Fruit fly (Drosophila melanogaster): ENCODE data around the gene CG43739.

The CG43739 gene

dm6 chr2L:20896681-20897341 lies 21.9 kb downstream of the CG43739 start (continued):
- TF ChIP-seq MBD-R2 (GFP tag; IDR thresholded peaks at IDR 0.05) (no peak), CG8281 (tag; optimal IDR thresholded peaks at IDR 0.05) (peak; percentile 3), dimm (GFP tag; IDR thresholded peaks at IDR 0.05) (no peak), Bteb2 (GFP tag; optimal IDR thresholded peaks at IDR 0.05) (no peak), CG1529 (GFP tag; optimal IDR thresholded peaks at IDR 0.05) (peak; percentile 52), Xrp1 (GFP tag; IDR thresholded peaks at IDR 0.05) (peak; percentile 56; the same call in 1 of the 2 replicates), Sox100B (GFP tag; optimal IDR thresholded peaks at IDR 0.05) (peak; percentile 55), CG11560 (tag; IDR thresholded peaks at IDR 0.05) (no peak), HLHmδ (GFP tag; optimal IDR thresholded peaks at IDR 0.05) (peak; percentile 73), Eip74EF (GFP tag; optimal IDR thresholded peaks at IDR 0.05) (peak in 1 of 2 experiments; percentile 42), CG12744 (GFP tag; optimal IDR thresholded peaks at IDR 0.05) (peak; percentile 12), da (GFP tag; optimal IDR thresholded peaks at IDR 0.05) (no peak), CG2120 (GFP tag; optimal IDR thresholded peaks at IDR 0.05) (no peak), otp (GFP tag; IDR thresholded peaks at IDR 0.05) (no peak; the same call in 2 of the 3 replicates), psq (GFP tag; optimal IDR thresholded peaks at IDR 0.05) (no peak), CG4854 (GFP tag; optimal IDR thresholded peaks at IDR 0.05) (peak; percentile 30), Lpt (GFP tag; optimal IDR thresholded peaks at IDR 0.05) (no peak), zen (tag; optimal IDR thresholded peaks at IDR 0.05) (no peak), scrt (GFP tag; optimal IDR thresholded peaks at IDR 0.05) (peak; percentile 44), CG5245 (GFP tag; optimal IDR thresholded peaks at IDR 0.05) (no peak), danr (GFP tag; IDR thresholded peaks at IDR 0.05) (no peak), CG13894 (tag; optimal IDR thresholded peaks at IDR 0.05) (no peak), HmgD (GFP tag; optimal IDR thresholded peaks at IDR 0.05) (no peak), fd3F (GFP tag; optimal IDR thresholded peaks at IDR 0.05) (no peak), CG2202 (tag; optimal IDR thresholded peaks at IDR 0.05) (peak; percentile 55), pita (GFP tag; optimal IDR thresholded peaks at IDR 0.05) (no peak), CG3726 (GFP tag; IDR thresholded peaks at IDR 0.05) (no peak), CG10147 (GFP tag; optimal IDR thresholded peaks at IDR 0.05) (no peak), CG14965 (GFP tag; optimal IDR thresholded peaks at IDR 0.05; ENCODE audit: borderline replicate concordance) (no peak), CG8478 (optimal IDR thresholded peaks at IDR 0.05) (no peak), CG7928 (GFP tag; optimal IDR thresholded peaks at IDR 0.05) (no peak), PHDP (tag; optimal IDR thresholded peaks at IDR 0.05) (peak; percentile 34), cas (GFP tag; IDR thresholded peaks at IDR 0.05) (no peak), seq (GFP tag; IDR thresholded peaks at IDR 0.05) (0 out of 2 replicates have a peak, but pooled peaks have one; percentile 27), crol (GFP tag; IDR thresholded peaks at IDR 0.05) (no peak), CG11723 (GFP tag; optimal IDR thresholded peaks at IDR 0.05) (peak; percentile 43), pan (optimal IDR thresholded peaks at IDR 0.05) (no peak), pan (GFP tag; optimal IDR thresholded peaks at IDR 0.05 in 1 of 2, IDR thresholded peaks at IDR 0.05 in 1 of 2) (peak in 1 of 2 experiments; percentile 13), Sry-β (GFP tag; optimal IDR thresholded peaks at IDR 0.05) (peak; percentile 37), Oli (tag; optimal IDR thresholded peaks at IDR 0.05) (no peak), tin (GFP tag; optimal IDR thresholded peaks at IDR 0.05) (no peak), cato (GFP tag; optimal IDR thresholded peaks at IDR 0.05; ENCODE audit: borderline replicate concordance) (no peak), YL-1 (GFP tag; optimal IDR thresholded peaks at IDR 0.05) (peak; percentile 22), ftz-f1 (GFP tag; optimal IDR thresholded peaks at IDR 0.05) (no peak), Blimp-1 (GFP tag; optimal IDR thresholded peaks at IDR 0.05) (peak; percentile 63), h (optimal IDR thresholded peaks at IDR 0.05) (no peak), D19B (GFP tag; optimal IDR thresholded peaks at IDR 0.05) (no peak), dati (GFP tag; IDR thresholded peaks at IDR 0.05) (no peak), Elba2 (GFP tag; optimal IDR thresholded peaks at IDR 0.05) (no peak), Mes4 (GFP tag; optimal IDR thresholded peaks at IDR 0.05) (peak; percentile 13), E2f2 (GFP tag; IDR thresholded peaks at IDR 0.05) (0 out of 2 replicates have a peak, but pooled peaks have one; percentile 33)
